Fruit fly (Drosophila melanogaster) whole organism, embryonic: ENCODE measurements around the gene CG10211.

Experiments used
- B-H1 ChIP-seq: fragments of 200-800 bp; sonication (Bioruptor generic); IDR thresholded peaks from 3 replicates; pipeline ENCODE4 v1.3.6; 2022; ENCODE audit warnings: missing biosample characterization, missing genetic modification characterization
- Blimp-1 ChIP-seq: fragments of 200-800 bp; sonication (Bioruptor generic); optimal IDR thresholded peaks from 3 replicates; lab custom pipeline; 2018; ENCODE audit warnings: missing biosample characterization, missing genetic modification characterization, mild to moderate bottlenecking, moderate library complexity, missing genetic modification reagents
- BtbVII ChIP-seq: fragments of 200-800 bp; sonication (Bioruptor generic); optimal IDR thresholded peaks from 3 replicates; lab custom pipeline; 2017; ENCODE audit warnings: missing biosample characterization, mild to moderate bottlenecking, missing genetic modification characterization
- CG14441 ChIP-seq: fragments of 200-800 bp; sonication (Bioruptor generic); IDR thresholded peaks from 2 replicates; pipeline ENCODE4 v1.3.6; 2022; ENCODE audit warnings: missing biosample characterization, missing genetic modification characterization
- CG15011 ChIP-seq: fragments of 200-800 bp; sonication (Bioruptor generic); optimal IDR thresholded peaks from 3 replicates; lab custom pipeline; 2018; ENCODE audit warnings: missing biosample characterization, mild to moderate bottlenecking, missing genetic modification characterization
- CG17612 ChIP-seq: fragments of 200-800 bp; sonication (Bioruptor generic); IDR thresholded peaks from 2 replicates; pipeline ENCODE4 v1.3.6; 2022; ENCODE audit warnings: missing biosample characterization, missing genetic modification characterization
- CG3281 ChIP-seq: fragments of 200-800 bp; sonication (Bioruptor generic); optimal IDR thresholded peaks from 3 replicates; lab custom pipeline; 2017; ENCODE audit warnings: missing biosample characterization, mild to moderate bottlenecking, missing genetic modification characterization
- CG33557 ChIP-seq: fragments of 200-800 bp; sonication (Bioruptor generic); optimal IDR thresholded peaks from 2 replicates; lab custom pipeline; 2019; ENCODE audit warnings: missing biosample characterization, mild to moderate bottlenecking, missing genetic modification characterization, moderate library complexity
- CG4730 ChIP-seq: fragments of 200-800 bp; sonication (Bioruptor generic); IDR thresholded peaks from 2 replicates; pipeline ENCODE4 v1.3.6; 2022; ENCODE audit warnings: missing biosample characterization, missing genetic modification characterization
- CG6654 ChIP-seq: fragments of 200-800 bp; sonication (Bioruptor generic); optimal IDR thresholded peaks from 2 replicates; lab custom pipeline; 2017; ENCODE audit warnings: missing biosample characterization, mild to moderate bottlenecking, missing genetic modification characterization
- CG6813 ChIP-seq: fragments of 200-800 bp; sonication (Bioruptor generic); optimal IDR thresholded peaks from 2 replicates; lab custom pipeline; 2017; ENCODE audit warnings: missing biosample characterization, missing genetic modification characterization, mild to moderate bottlenecking, moderate library complexity, missing genetic modification reagents
- CG7271 ChIP-seq: fragments of 200-800 bp; sonication (Bioruptor generic); optimal IDR thresholded peaks from 2 replicates; lab custom pipeline; 2018; ENCODE audit warnings: missing biosample characterization, mild to moderate bottlenecking, missing genetic modification characterization, moderate library complexity
- CG7786 ChIP-seq: fragments of 200-800 bp; sonication (Bioruptor generic); optimal IDR thresholded peaks from 2 replicates; lab custom pipeline; 2016; ENCODE audit warnings: missing biosample characterization, missing genetic modification characterization
- CG8924 ChIP-seq: fragments of 200-800 bp; optimal IDR thresholded peaks from 3 replicates; lab custom pipeline; 2019; ENCODE audit warnings: missing biosample characterization, mild to moderate bottlenecking, missing genetic modification characterization, moderate library complexity
- CG9817 ChIP-seq: fragments of 200-800 bp; sonication (Bioruptor generic); optimal IDR thresholded peaks from 2 replicates; lab custom pipeline; 2018; ENCODE audit warnings: missing biosample characterization, mild to moderate bottlenecking, missing genetic modification characterization, moderate library complexity
- CG9932 ChIP-seq: fragments of 200-800 bp; sonication (Bioruptor generic); IDR thresholded peaks from 2 replicates; pipeline ENCODE4 v1.3.6; 2022; ENCODE audit warnings: missing biosample characterization, missing genetic modification characterization
- D ChIP-seq, 2 experiments: fragments of 200-800 bp in 1 of 2; fragments of >200 bp in 1 of 2; sonication (Bioruptor generic) in 1 of 2; optimal IDR thresholded peaks; 2 replicates in 1 of 2; 3 replicates in 1 of 2; lab custom pipeline; 2017; ENCODE audit warnings: mild to moderate bottlenecking in 1 of 2, missing biosample characterization in 1 of 2, missing genetic modification characterization in 1 of 2, missing genetic modification reagents in 1 of 2
- Deaf1 ChIP-seq: fragments of 200-800 bp; optimal IDR thresholded peaks from 3 replicates; lab custom pipeline; 2019; ENCODE audit warnings: missing biosample characterization, mild to moderate bottlenecking, missing genetic modification characterization, moderate library complexity
- Hr78 ChIP-seq, 2 experiments: fragments of 200-800 bp in 1 of 2; fragments of >200 bp in 1 of 2; sonication (Bioruptor generic) in 1 of 2; optimal IDR thresholded peaks; 2 replicates each; lab custom pipeline; 2017 to 2019; ENCODE audit warnings: missing biosample characterization in 2 of 2, missing genetic modification characterization in 2 of 2, mild to moderate bottlenecking in 1 of 2, moderate library complexity in 1 of 2
- Hsf ChIP-seq: fragments of 200-800 bp; sonication (Bioruptor generic); optimal IDR thresholded peaks from 3 replicates; lab custom pipeline; 2016; ENCODE audit warnings: missing biosample characterization, missing genetic modification characterization
- Kr ChIP-seq: fragments of 200-800 bp; sonication (Bioruptor generic); optimal IDR thresholded peaks from 2 replicates; lab custom pipeline; 2017; ENCODE audit warnings: missing biosample characterization, mild to moderate bottlenecking, missing genetic modification characterization
- Lpt ChIP-seq: fragments of >200 bp; optimal IDR thresholded peaks from 2 replicates; lab custom pipeline; 2018; ENCODE audit warnings: missing biosample characterization, missing genetic modification characterization
- Nf-YA ChIP-seq: fragments of 200-800 bp; sonication (Bioruptor generic); IDR thresholded peaks from 2 replicates; pipeline ENCODE4 v1.3.6; 2022; ENCODE audit warnings: missing biosample characterization, missing genetic modification characterization
- Oaz ChIP-seq: fragments of 200-800 bp; sonication (Bioruptor generic); IDR thresholded peaks from 2 replicates; pipeline ENCODE4 v1.3.6; 2022; ENCODE audit warnings: missing biosample characterization, missing genetic modification characterization
- Oli ChIP-seq: fragments of 200-800 bp; sonication (Bioruptor generic); optimal IDR thresholded peaks from 2 replicates; lab custom pipeline; 2018; ENCODE audit warnings: missing biosample characterization, mild to moderate bottlenecking, missing genetic modification characterization, moderate library complexity
- Ravus ChIP-seq: fragments of 200-800 bp; sonication (Bioruptor generic); IDR thresholded peaks from 2 replicates; pipeline ENCODE4 v1.3.6; 2022; ENCODE audit warnings: missing biosample characterization, missing genetic modification characterization
- Sox100B ChIP-seq: fragments of 200-800 bp; sonication (Bioruptor generic); optimal IDR thresholded peaks from 3 replicates; lab custom pipeline; 2018; ENCODE audit warnings: missing biosample characterization, mild to moderate bottlenecking, missing genetic modification characterization
- Sox102F ChIP-seq: fragments of 200-800 bp; sonication (Bioruptor generic); optimal IDR thresholded peaks from 2 replicates; lab custom pipeline; 2018; ENCODE audit warnings: missing biosample characterization, mild to moderate bottlenecking, missing genetic modification characterization, moderate library complexity
- Sry-β ChIP-seq: fragments of 200-800 bp; sonication (Bioruptor generic); optimal IDR thresholded peaks from 2 replicates; lab custom pipeline; 2018; ENCODE audit warnings: missing biosample characterization, mild to moderate bottlenecking, missing genetic modification characterization, moderate library complexity
- al ChIP-seq: fragments of 200-800 bp; sonication (Bioruptor generic); IDR thresholded peaks from 2 replicates; pipeline ENCODE4 v1.3.6; 2022; ENCODE audit warnings: missing biosample characterization, missing genetic modification characterization
- bcd ChIP-seq: fragments of 200-800 bp; sonication (Bioruptor generic); optimal IDR thresholded peaks from 2 replicates; lab custom pipeline; 2017; ENCODE audit warnings: missing biosample characterization, mild to moderate bottlenecking, missing genetic modification characterization
- chinmo ChIP-seq: fragments of 200-800 bp; sonication (Bioruptor generic); IDR thresholded peaks from 4 replicates; pipeline ENCODE4 v1.3.6; 2022; ENCODE audit warnings: missing biosample characterization, missing genetic modification characterization; ENCODE audit not compliant: partially characterized antibody
- corto ChIP-seq: fragments of 200-800 bp; sonication (Bioruptor generic); optimal IDR thresholded peaks from 2 replicates; lab custom pipeline; 2016; ENCODE audit warnings: missing biosample characterization, mild to moderate bottlenecking, missing genetic modification characterization, moderate library complexity
- crol ChIP-seq: fragments of 200-800 bp; sonication (Bioruptor generic); IDR thresholded peaks from 2 replicates; pipeline ENCODE4 v1.3.6; 2022; ENCODE audit warnings: missing biosample characterization, missing genetic modification characterization
- dati ChIP-seq: fragments of 200-800 bp; sonication (Bioruptor generic); IDR thresholded peaks from 2 replicates; pipeline ENCODE4 v1.3.6; 2022; ENCODE audit warnings: missing biosample characterization, missing genetic modification characterization
- fd96Cb ChIP-seq: fragments of 200-800 bp; sonication (Bioruptor generic); optimal IDR thresholded peaks from 2 replicates; lab custom pipeline; 2018; ENCODE audit warnings: missing biosample characterization, mild to moderate bottlenecking, missing genetic modification characterization, moderate library complexity
- ind ChIP-seq: fragments of 200-800 bp; sonication (Bioruptor generic); optimal IDR thresholded peaks from 3 replicates; lab custom pipeline; 2016; ENCODE audit warnings: missing biosample characterization, missing genetic modification characterization
- insv ChIP-seq, 2 experiments: fragments of 200-800 bp; sonication (Bioruptor generic); optimal IDR thresholded peaks; 3 replicates each; lab custom pipeline; 2016 to 2018; ENCODE audit warnings: missing biosample characterization in 2 of 2, missing genetic modification characterization in 2 of 2
- kni ChIP-seq: fragments of 200-800 bp; sonication (Bioruptor generic); optimal IDR thresholded peaks from 3 replicates; lab custom pipeline; 2017; ENCODE audit warnings: mild to moderate bottlenecking, missing biosample characterization, missing genetic modification reagents, missing genetic modification characterization
- otp ChIP-seq: fragments of 200-800 bp; sonication (Bioruptor generic); IDR thresholded peaks from 3 replicates; pipeline ENCODE4, ENCODE4 v1.3.6; 2022; ENCODE audit warnings: missing biosample characterization, missing genetic modification characterization
- pb ChIP-seq: fragments of 200-800 bp; sonication (Bioruptor generic); optimal IDR thresholded peaks from 3 replicates; lab custom pipeline; 2016; ENCODE audit warnings: missing biosample characterization, missing genetic modification characterization
- peb ChIP-seq: fragments of 200-800 bp; sonication (Bioruptor generic); IDR thresholded peaks from 2 replicates; pipeline ENCODE4 v1.3.6; 2022; ENCODE audit warnings: missing biosample characterization, missing genetic modification characterization
- pros ChIP-seq: fragments of 200-800 bp; sonication (Bioruptor generic); optimal IDR thresholded peaks from 3 replicates; lab custom pipeline; 2019; ENCODE audit warnings: missing biosample characterization, mild to moderate bottlenecking, missing genetic modification characterization, moderate library complexity
- pzg ChIP-seq: fragments of 200-800 bp; sonication (Bioruptor generic); optimal IDR thresholded peaks from 3 replicates; lab custom pipeline; 2018; ENCODE audit warnings: missing biosample characterization, mild to moderate bottlenecking, missing genetic modification characterization, moderate library complexity
- schlank ChIP-seq: fragments of 200-800 bp; sonication (Bioruptor generic); optimal IDR thresholded peaks from 2 replicates; lab custom pipeline; 2018; ENCODE audit warnings: missing biosample characterization, mild to moderate bottlenecking, missing genetic modification characterization
- sens-2 ChIP-seq: fragments of 200-800 bp; sonication (Bioruptor generic); IDR thresholded peaks from 2 replicates; pipeline ENCODE4 v1.3.6; 2022; ENCODE audit warnings: missing biosample characterization, missing genetic modification characterization
- sug ChIP-seq: fragments of 200-800 bp; optimal IDR thresholded peaks from 2 replicates; lab custom pipeline; 2019; ENCODE audit warnings: missing biosample characterization, mild to moderate bottlenecking, missing genetic modification characterization, moderate library complexity
- twi ChIP-seq: fragments of 200-800 bp; optimal IDR thresholded peaks from 2 replicates; lab custom pipeline; 2019; ENCODE audit warnings: missing biosample characterization, mild to moderate bottlenecking, missing genetic modification characterization, moderate library complexity
- unpg ChIP-seq: fragments of 200-800 bp; sonication (Bioruptor generic); optimal IDR thresholded peaks from 3 replicates; lab custom pipeline; 2018; ENCODE audit warnings: missing biosample characterization, mild to moderate bottlenecking, missing genetic modification characterization, moderate library complexity
- zen ChIP-seq: fragments of 200-800 bp; sonication (Bioruptor generic); optimal IDR thresholded peaks from 3 replicates; lab custom pipeline; 2018; ENCODE audit warnings: missing biosample characterization, mild to moderate bottlenecking, missing genetic modification characterization, moderate library complexity

The CG10211 gene

DNA sequence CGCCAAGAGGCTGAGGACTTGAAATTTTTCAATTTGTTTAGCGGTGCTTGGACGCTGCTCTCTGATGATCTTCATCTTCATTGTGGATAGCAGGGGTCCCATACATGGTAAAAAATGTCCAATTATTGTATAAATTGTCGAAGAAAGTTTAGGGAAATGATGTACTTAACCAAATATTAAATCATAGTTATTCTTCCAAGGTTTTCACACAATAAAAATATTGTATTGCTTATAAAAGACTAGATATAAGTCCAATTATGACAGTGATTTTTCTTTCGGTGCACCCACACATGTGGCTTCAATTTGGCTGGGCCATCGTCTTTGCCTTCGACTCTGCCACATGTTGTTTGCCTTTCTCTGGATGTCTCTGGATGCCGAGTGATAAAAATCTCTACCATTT lies 12.4 kb upstream of the CG10211 start (continued):
- TF ChIP-seq CG9817 (no peak), zen (peak; percentile 20), CG6813 (GFP tag; lab: Kevin White, UChicago) (no peak), kni (no peak), pb (GFP tag; lab: Kevin White, UChicago) (no peak), chinmo (no peak), CG6654 (GFP tag; lab: Kevin White, UChicago) (no peak), Oaz (GFP tag; lab: Robert Waterston, UW) (no peak), CG17612 (no peak), pzg (GFP tag; lab: Kevin White, UChicago) (no peak), Hsf (GFP tag; lab: Kevin White, UChicago) (peak; percentile 60), ind (no peak), al (GFP tag; lab: Robert Waterston, UW) (peak; percentile 31; the same call in 1 of the 2 replicates), Sox100B (GFP tag; lab: Kevin White, UChicago) (peak; percentile 12), otp (GFP tag; lab: Robert Waterston, UW) (peak; percentile 62; the same call in 1 of the 3 replicates), Kr (GFP tag; lab: Kevin White, UChicago) (no peak), CG4730 (GFP tag; lab: Robert Waterston, UW) (peak; percentile 28; the same call in 1 of the 2 replicates), Blimp-1 (GFP tag; lab: Kevin White, UChicago) (peak; percentile 52), sug (no peak), dati (GFP tag; lab: Robert Waterston, UW) (0 out of 2 replicates have a peak, but pooled peaks have one; percentile 24), insv (GFP tag; optimal IDR thresholded peaks at IDR 0.05; lab: Kevin White, UChicago) (no peak), CG8924 (tag; lab: Kevin White, UChicago) (peak; percentile 63), crol (GFP tag; lab: Robert Waterston, UW) (peak; percentile 57; the same call in 1 of the 2 replicates), CG3281 (GFP tag; lab: Kevin White, UChicago) (no peak), pros (GFP tag; lab: Kevin White, UChicago) (no peak), fd96Cb (tag; lab: Kevin White, UChicago) (peak; percentile 44), sens-2 (0 out of 2 replicates have a peak, but pooled peaks have one; percentile 5), Hr78 (GFP tag; optimal IDR thresholded peaks at IDR 0.05; lab: Kevin White, UChicago) (no peak), Sox102F (GFP tag; lab: Kevin White, UChicago) (peak; percentile 73), CG9932 (no peak), Sry-β (no peak), Deaf1 (tag; lab: Kevin White, UChicago) (no peak), Lpt (GFP tag; lab: Kevin White, UChicago) (no peak), twi (peak; percentile 97), CG7786 (GFP tag; lab: Kevin White, UChicago) (no peak), Ravus (GFP tag; lab: Robert Waterston, UW) (no peak; the same call in 1 of the 2 replicates), corto (GFP tag; lab: Kevin White, UChicago) (no peak), B-H1 (no peak; the same call in 2 of the 3 replicates), peb (GFP tag; lab: Robert Waterston, UW) (peak; percentile 49), CG14441 (GFP tag; lab: Robert Waterston, UW) (peak; percentile 61), D (optimal IDR thresholded peaks at IDR 0.05; lab: Kevin White, UChicago) (no peak), D (GFP tag; optimal IDR thresholded peaks at IDR 0.05; lab: Kevin White, UChicago) (peak; percentile 52), schlank (tag; lab: Kevin White, UChicago) (no peak), CG15011 (GFP tag; lab: Kevin White, UChicago) (peak; percentile 3), BtbVII (GFP tag; lab: Kevin White, UChicago) (no peak), CG33557 (GFP tag; lab: Kevin White, UChicago) (peak; percentile 51), CG7271 (tag; lab: Kevin White, UChicago) (no peak), bcd (GFP tag; lab: Kevin White, UChicago) (peak; percentile 42), Nf-YA (no peak), unpg (GFP tag; lab: Kevin White, UChicago) (peak; percentile 69), Oli (tag; lab: Kevin White, UChicago) (peak; percentile 46)
